Fruit fly (Drosophila melanogaster) whole organism, embryonic: ENCODE measurements around the gene Polr2I.

ENCODE experiments used
- Atf3 ChIP-seq: fragments of 200-800 bp; sonication (Bioruptor generic); optimal IDR thresholded peaks from 3 replicates; lab custom pipeline; 2016; ENCODE audit warnings: missing biosample characterization, missing genetic modification characterization
- CG11093 ChIP-seq: fragments of 200-800 bp; sonication (Bioruptor generic); IDR thresholded peaks from 3 replicates; pipeline ENCODE4 v1.3.6; 2022; ENCODE audit warnings: missing biosample characterization, missing genetic modification characterization
- CG11247 ChIP-seq: fragments of 200-800 bp; sonication (Bioruptor generic); IDR thresholded peaks from 2 replicates; pipeline ENCODE4 v1.3.6; 2022; ENCODE audit warnings: missing biosample characterization, missing genetic modification characterization
- CG11723 ChIP-seq: fragments of 200-800 bp; sonication (Bioruptor generic); optimal IDR thresholded peaks from 2 replicates; lab custom pipeline; 2017; ENCODE audit warnings: missing biosample characterization, mild to moderate bottlenecking, missing genetic modification characterization
- CG13296 ChIP-seq: fragments of 200-800 bp; sonication (Bioruptor generic); optimal IDR thresholded peaks from 3 replicates; lab custom pipeline; 2018; ENCODE audit warnings: missing biosample characterization, mild to moderate bottlenecking, missing genetic modification characterization
- CG13624 ChIP-seq: fragments of 200-800 bp; sonication (Bioruptor generic); optimal IDR thresholded peaks from 2 replicates; lab custom pipeline; 2016; ENCODE audit warnings: missing biosample characterization, missing genetic modification characterization
- CG15514 ChIP-seq: fragments of 200-800 bp; sonication (Bioruptor generic); optimal IDR thresholded peaks from 3 replicates; lab custom pipeline; 2017; ENCODE audit warnings: missing biosample characterization, missing genetic modification characterization, mild to moderate bottlenecking, moderate library complexity, missing genetic modification reagents
- CG16815 ChIP-seq: fragments of 200-800 bp; sonication (Bioruptor generic); optimal IDR thresholded peaks from 3 replicates; lab custom pipeline; 2017; ENCODE audit warnings: missing biosample characterization, mild to moderate bottlenecking, missing genetic modification characterization
- CG17361 ChIP-seq: fragments of 200-800 bp; sonication (Bioruptor generic); IDR thresholded peaks from 3 replicates; pipeline ENCODE4 v1.3.6; 2022; ENCODE audit warnings: missing biosample characterization, missing genetic modification characterization
- CG18011 ChIP-seq: fragments of 200-800 bp; sonication (Bioruptor generic); optimal IDR thresholded peaks from 2 replicates; lab custom pipeline; 2017; ENCODE audit warnings: missing biosample characterization, missing genetic modification characterization, mild to moderate bottlenecking, moderate library complexity, missing genotype
- CG2116 ChIP-seq: fragments of 200-800 bp; sonication (Bioruptor generic); optimal IDR thresholded peaks from 3 replicates; lab custom pipeline; 2018; ENCODE audit warnings: missing biosample characterization, mild to moderate bottlenecking, missing genetic modification characterization
- CG3838 ChIP-seq: fragments of 200-800 bp; sonication (Bioruptor generic); optimal IDR thresholded peaks from 3 replicates; lab custom pipeline; 2016; ENCODE audit warnings: missing biosample characterization, missing genetic modification characterization
- CG5180 ChIP-seq: fragments of 200-800 bp; sonication (Bioruptor generic); optimal IDR thresholded peaks from 3 replicates; lab custom pipeline; 2017; ENCODE audit warnings: missing biosample characterization, missing genetic modification characterization, mild to moderate bottlenecking, moderate library complexity, missing genetic modification reagents
- CG6813 ChIP-seq: fragments of 200-800 bp; sonication (Bioruptor generic); optimal IDR thresholded peaks from 2 replicates; lab custom pipeline; 2017; ENCODE audit warnings: missing biosample characterization, missing genetic modification characterization, mild to moderate bottlenecking, moderate library complexity, missing genetic modification reagents
- CG7372 ChIP-seq: fragments of 200-800 bp; sonication (Bioruptor generic); IDR thresholded peaks from 2 replicates; pipeline ENCODE4 v1.3.6; 2022; ENCODE audit warnings: missing biosample characterization, missing genetic modification characterization
- CG7745 ChIP-seq: fragments of 200-800 bp; sonication (Bioruptor generic); optimal IDR thresholded peaks from 2 replicates; lab custom pipeline; 2018; ENCODE audit warnings: missing biosample characterization, mild to moderate bottlenecking, missing genetic modification characterization, moderate library complexity
- CG7928 ChIP-seq: fragments of 200-800 bp; sonication (Bioruptor generic); optimal IDR thresholded peaks from 2 replicates; lab custom pipeline; 2017; ENCODE audit warnings: missing biosample characterization, mild to moderate bottlenecking, missing genetic modification characterization
- CG8089 ChIP-seq: fragments of 200-800 bp; sonication (Bioruptor generic); optimal IDR thresholded peaks from 3 replicates; lab custom pipeline; 2016; ENCODE audit warnings: missing biosample characterization, missing genetic modification characterization
- D ChIP-seq, 2 experiments: fragments of 200-800 bp in 1 of 2; fragments of >200 bp in 1 of 2; sonication (Bioruptor generic) in 1 of 2; optimal IDR thresholded peaks; 2 replicates in 1 of 2; 3 replicates in 1 of 2; lab custom pipeline; 2017; ENCODE audit warnings: mild to moderate bottlenecking in 1 of 2, missing biosample characterization in 1 of 2, missing genetic modification characterization in 1 of 2, missing genetic modification reagents in 1 of 2
- Dad ChIP-seq: fragments of 200-800 bp; sonication (Bioruptor generic); optimal IDR thresholded peaks from 3 replicates; lab custom pipeline; 2016; ENCODE audit warnings: missing biosample characterization, missing genetic modification characterization
- Ets65A ChIP-seq: fragments of 200-800 bp; sonication (Bioruptor generic); peaks from one replicate; lab custom pipeline; 2016; ENCODE audit warnings: missing biosample characterization, missing genetic modification characterization
- Hey ChIP-seq: fragments of 200-800 bp; sonication (Bioruptor generic); optimal IDR thresholded peaks from 3 replicates; lab custom pipeline; 2018; ENCODE audit warnings: missing biosample characterization, mild to moderate bottlenecking, missing genetic modification characterization
- Hmx ChIP-seq: fragments of 200-800 bp; sonication (Bioruptor generic); optimal IDR thresholded peaks from 2 replicates; lab custom pipeline; 2016; ENCODE audit warnings: missing biosample characterization, missing genetic modification characterization
- MBD-R2 ChIP-seq: fragments of 200-800 bp; sonication (Bioruptor generic); IDR thresholded peaks from 2 replicates; pipeline ENCODE4 v1.3.6; 2022; ENCODE audit warnings: missing biosample characterization, missing genetic modification characterization
- Opbp ChIP-seq: fragments of 200-800 bp; sonication (Bioruptor generic); IDR thresholded peaks from 3 replicates; pipeline ENCODE4 v1.3.6; 2022; ENCODE audit warnings: missing biosample characterization, missing genetic modification characterization; ENCODE audit not compliant: partially characterized antibody
- Rfx ChIP-seq: fragments of 200-800 bp; sonication (Bioruptor generic); IDR thresholded peaks from 2 replicates; pipeline ENCODE4 v1.3.6; 2022; ENCODE audit warnings: missing biosample characterization, missing genetic modification characterization
- Sry-δ ChIP-seq: fragments of 200-800 bp; sonication (Bioruptor generic); optimal IDR thresholded peaks from 2 replicates; lab custom pipeline; 2016; ENCODE audit warnings: missing biosample characterization, missing genetic modification characterization
- Ssrp ChIP-seq: fragments of 200-800 bp; sonication (Bioruptor generic); optimal IDR thresholded peaks from 2 replicates; lab custom pipeline; 2018; ENCODE audit warnings: missing biosample characterization, mild to moderate bottlenecking, missing genetic modification characterization, moderate library complexity
- Stat92E ChIP-seq, 3 experiments: fragments of >200 bp in 2 of 3; fragments of 200-800 bp in 1 of 3; sonication (Bioruptor generic) in 1 of 3; optimal IDR thresholded peaks; 2 replicates each; lab custom pipeline; 2017 to 2019; ENCODE audit warnings: missing biosample characterization in 3 of 3, missing genetic modification characterization in 3 of 3, mild to moderate bottlenecking in 1 of 3, moderate library complexity in 1 of 3
- ap ChIP-seq: fragments of 200-800 bp; sonication (Bioruptor generic); IDR thresholded peaks from 2 replicates; pipeline ENCODE4 v1.3.6; 2022; ENCODE audit warnings: missing biosample characterization, missing genetic modification characterization
- bcd ChIP-seq: fragments of 200-800 bp; sonication (Bioruptor generic); optimal IDR thresholded peaks from 2 replicates; lab custom pipeline; 2017; ENCODE audit warnings: missing biosample characterization, mild to moderate bottlenecking, missing genetic modification characterization
- bigmax ChIP-seq: fragments of 200-800 bp; sonication (Bioruptor generic); optimal IDR thresholded peaks from 2 replicates; lab custom pipeline; 2018; ENCODE audit warnings: missing biosample characterization, mild to moderate bottlenecking, missing genetic modification characterization
- cato ChIP-seq: fragments of 200-800 bp; sonication (Bioruptor generic); optimal IDR thresholded peaks from 2 replicates; lab custom pipeline; 2016; ENCODE audit warnings: missing biosample characterization, missing genetic modification characterization, borderline replicate concordance
- cg ChIP-seq: fragments of 200-800 bp; sonication (Bioruptor generic); optimal IDR thresholded peaks from 3 replicates; lab custom pipeline; 2019; ENCODE audit warnings: missing biosample characterization, mild to moderate bottlenecking, missing genetic modification characterization, moderate library complexity
- crc ChIP-seq: fragments of 200-800 bp; sonication (Bioruptor generic); optimal IDR thresholded peaks from 2 replicates; lab custom pipeline; 2016; ENCODE audit warnings: missing biosample characterization, missing genetic modification characterization
- disco-r ChIP-seq: fragments of 200-800 bp; sonication (Bioruptor generic); optimal IDR thresholded peaks from 2 replicates; lab custom pipeline; 2016; ENCODE audit warnings: missing biosample characterization, missing genetic modification characterization
- en ChIP-seq: fragments of 200-800 bp; sonication (Bioruptor generic); optimal IDR thresholded peaks from 2 replicates; lab custom pipeline; 2016; ENCODE audit warnings: missing biosample characterization, missing genetic modification characterization
- h ChIP-seq: fragments of >200 bp; optimal IDR thresholded peaks from 2 replicates; lab custom pipeline; 2017
- hth ChIP-seq: fragments of >200 bp; optimal IDR thresholded peaks from 2 replicates; lab custom pipeline; 2017; ENCODE audit warnings: inconsistent platforms
- lbe ChIP-seq: fragments of 200-800 bp; sonication (Bioruptor generic); optimal IDR thresholded peaks from 2 replicates; lab custom pipeline; 2016; ENCODE audit warnings: missing biosample characterization, mild to moderate bottlenecking, missing genetic modification characterization
- nom ChIP-seq: fragments of 200-800 bp; sonication (Bioruptor generic); optimal IDR thresholded peaks from 2 replicates; lab custom pipeline; 2017; ENCODE audit warnings: missing biosample characterization, missing genetic modification characterization, mild to moderate bottlenecking, moderate library complexity, missing genetic modification reagents
- pnt ChIP-seq: fragments of 200-800 bp; sonication (Bioruptor generic); optimal IDR thresholded peaks from 3 replicates; lab custom pipeline; 2016; ENCODE audit warnings: missing biosample characterization, missing genetic modification characterization
- pzg ChIP-seq: fragments of 200-800 bp; sonication (Bioruptor generic); optimal IDR thresholded peaks from 3 replicates; lab custom pipeline; 2018; ENCODE audit warnings: missing biosample characterization, mild to moderate bottlenecking, missing genetic modification characterization, moderate library complexity
- seq ChIP-seq: fragments of 200-800 bp; sonication (Bioruptor generic); IDR thresholded peaks from 2 replicates; pipeline ENCODE4 v1.3.6; 2022; ENCODE audit warnings: missing biosample characterization, missing genetic modification characterization
- ssp ChIP-seq: fragments of 200-800 bp; sonication (Bioruptor generic); IDR thresholded peaks from 2 replicates; pipeline ENCODE4 v1.3.6; 2022; ENCODE audit warnings: missing biosample characterization, missing genetic modification characterization
- toy ChIP-seq: fragments of 200-800 bp; sonication (Bioruptor generic); IDR thresholded peaks from 2 replicates; pipeline ENCODE4 v1.3.6; 2022; ENCODE audit warnings: missing biosample characterization, missing genetic modification characterization
- unc-4 ChIP-seq: fragments of 200-800 bp; sonication (Bioruptor generic); IDR thresholded peaks from 2 replicates; pipeline ENCODE4 v1.3.6; 2022; ENCODE audit warnings: missing biosample characterization, missing genetic modification characterization; ENCODE audit not compliant: partially characterized antibody
- yki ChIP-seq: fragments of >200 bp; optimal IDR thresholded peaks from 3 replicates; lab custom pipeline; 2018
- zen ChIP-seq: fragments of 200-800 bp; sonication (Bioruptor generic); optimal IDR thresholded peaks from 3 replicates; lab custom pipeline; 2018; ENCODE audit warnings: missing biosample characterization, mild to moderate bottlenecking, missing genetic modification characterization, moderate library complexity
- zfh1 ChIP-seq: fragments of 200-800 bp; sonication (Bioruptor generic); IDR thresholded peaks from 3 replicates; pipeline ENCODE4 v1.3.6; 2022; ENCODE audit warnings: missing biosample characterization, missing genetic modification characterization

Gene Polr2I

DNA sequence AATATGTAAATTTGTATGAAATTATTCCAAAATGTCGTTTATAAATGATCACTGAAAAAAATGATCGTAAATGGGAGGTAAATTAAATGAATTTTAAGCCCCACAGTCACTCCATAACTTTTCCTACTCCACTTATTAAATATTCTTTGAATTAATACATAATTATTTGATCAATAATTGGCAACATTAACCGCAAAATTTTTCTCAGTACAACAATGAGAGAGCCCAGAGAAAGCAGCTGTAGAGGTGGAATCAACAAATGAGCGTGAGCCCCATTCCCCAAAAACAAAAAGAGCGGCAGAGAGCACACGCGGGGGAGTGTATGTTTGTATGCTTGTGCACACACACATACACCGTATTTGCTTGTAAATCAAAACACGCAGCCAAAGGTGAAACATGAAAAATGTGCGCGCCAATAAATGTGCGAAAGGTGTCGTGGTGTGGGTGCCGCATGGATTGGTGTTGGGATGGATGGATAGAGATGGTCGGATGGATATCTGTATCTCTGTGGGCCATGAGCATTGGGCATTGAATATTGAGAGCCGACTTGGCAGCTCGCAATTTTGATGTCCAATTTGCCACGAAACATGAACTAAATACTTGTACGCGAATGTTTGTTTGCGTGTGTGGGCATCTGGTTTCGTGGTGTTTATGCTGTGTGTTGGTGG lies 25.0 kb upstream of the Polr2I start (continued):
- TF ChIP-seq pnt (GFP tag; lab: Kevin White, UChicago) (peak; percentile 91), CG7372 (GFP tag; lab: Robert Waterston, UW) (no peak), D (optimal IDR thresholded peaks at IDR 0.05; lab: Kevin White, UChicago) (peak; percentile 74), D (GFP tag; optimal IDR thresholded peaks at IDR 0.05; lab: Kevin White, UChicago) (peak; percentile 97), CG11093 (peak; percentile 98), MBD-R2 (GFP tag; lab: Robert Waterston, UW) (no peak), CG15514 (peak; percentile 93), zfh1 (GFP tag; lab: Robert Waterston, UW) (no peak), CG7745 (tag; lab: Kevin White, UChicago) (peak; percentile 83), Rfx (GFP tag; lab: Robert Waterston, UW) (no peak), Stat92E (GFP tag; optimal IDR thresholded peaks at IDR 0.05; lab: Kevin White, UChicago) (peak in 1 of 3 experiments; percentile 94), CG6813 (GFP tag; lab: Kevin White, UChicago) (peak; percentile 98), unc-4 (GFP tag; lab: Robert Waterston, UW) (no peak), lbe (GFP tag; lab: Kevin White, UChicago) (peak; percentile 94), cg (GFP tag; lab: Kevin White, UChicago) (peak; percentile 89), CG3838 (GFP tag; lab: Kevin White, UChicago) (peak; percentile 96), ap (GFP tag; lab: Robert Waterston, UW) (no peak), CG7928 (GFP tag; lab: Kevin White, UChicago) (peak; percentile 83), Hmx (GFP tag; lab: Kevin White, UChicago) (peak; percentile 90), CG16815 (GFP tag; lab: Kevin White, UChicago) (peak; percentile 98), CG8089 (GFP tag; lab: Kevin White, UChicago) (peak; percentile 89), CG18011 (GFP tag; lab: Kevin White, UChicago) (peak; percentile 90), en (GFP tag; lab: Kevin White, UChicago) (peak; percentile 87), nom (peak; percentile 60), yki (lab: Kevin White, UChicago) (peak; percentile 64), bigmax (GFP tag; lab: Kevin White, UChicago) (peak; percentile 69), CG11247 (GFP tag; lab: Robert Waterston, UW) (no peak), CG11723 (GFP tag; lab: Kevin White, UChicago) (peak; percentile 97), ssp (no peak), h (lab: Kevin White, UChicago) (no peak), crc (peak; percentile 88), CG13624 (peak; percentile 94), Sry-δ (GFP tag; lab: Kevin White, UChicago) (peak; percentile 28), CG17361 (no peak), hth (lab: Kevin White, UChicago) (no peak), pzg (GFP tag; lab: Kevin White, UChicago) (peak; percentile 20), Dad (peak; percentile 92), bcd (GFP tag; lab: Kevin White, UChicago) (peak; percentile 99), Ssrp (peak; percentile 98), CG5180 (GFP tag; lab: Kevin White, UChicago) (peak; percentile 91), Opbp (GFP tag; lab: Robert Waterston, UW) (no peak), CG2116 (GFP tag; lab: Kevin White, UChicago) (peak; percentile 88), zen (tag; lab: Kevin White, UChicago) (peak; percentile 96), disco-r (GFP tag; lab: Kevin White, UChicago) (peak; percentile 90), Ets65A (peak; percentile 97), CG13296 (GFP tag; lab: Kevin White, UChicago) (peak; percentile 97), cato (peak; percentile 97), toy (GFP tag; lab: Robert Waterston, UW) (no peak), Atf3 (GFP tag; lab: Kevin White, UChicago) (peak; percentile 92), Hey (tag; lab: Kevin White, UChicago) (peak; percentile 83), seq (no peak)
